Fruit fly (Drosophila melanogaster): Measurements from ENCODE around the gene FarO.

dm6 chrX:2186555-2186954 is 17.1 kb downstream of the FarO start, which contains the start of gene CG17777:
- TF ChIP-seq insv (optimal IDR thresholded peaks at IDR 0.05) (no peak), h (optimal IDR thresholded peaks at IDR 0.05) (no peak)

All from Kc167 (cell line).